Fruit fly (Drosophila melanogaster) whole organism, embryonic: ENCODE data around the gene Myo95E.
A peak's percentile ranks its signal among the peaks of the same experiment; 100 is the strongest.

ENCODE experiments used
- Adf1 ChIP-seq: fragments of 200-800 bp; sonication (Bioruptor generic); IDR thresholded peaks from 2 replicates; pipeline ENCODE4 v1.3.6; 2022; ENCODE audit warnings: missing biosample characterization, missing genetic modification characterization
- B-H2 ChIP-seq: fragments of 200-800 bp; sonication (Bioruptor generic); optimal IDR thresholded peaks from 2 replicates; lab custom pipeline; 2018; ENCODE audit warnings: missing biosample characterization, mild to moderate bottlenecking, missing genetic modification characterization
- CG10147 ChIP-seq: fragments of 200-800 bp; sonication (Bioruptor generic); optimal IDR thresholded peaks from 2 replicates; lab custom pipeline; 2019; ENCODE audit warnings: missing biosample characterization, mild to moderate bottlenecking, missing genetic modification characterization, moderate library complexity
- CG10543 ChIP-seq: fragments of 200-800 bp; sonication (Bioruptor generic); optimal IDR thresholded peaks from 3 replicates; lab custom pipeline; 2017; ENCODE audit warnings: missing biosample characterization, mild to moderate bottlenecking, missing genetic modification characterization, moderate library complexity
- CG11085 ChIP-seq: fragments of 200-800 bp; sonication (Bioruptor generic); IDR thresholded peaks from 2 replicates; pipeline ENCODE4 v1.3.6; 2022; ENCODE audit warnings: missing biosample characterization, missing genetic modification characterization
- CG11504 ChIP-seq: fragments of 200-800 bp; sonication (Bioruptor generic); optimal IDR thresholded peaks from 3 replicates; lab custom pipeline; 2019; ENCODE audit warnings: missing biosample characterization, mild to moderate bottlenecking, missing genetic modification characterization, moderate library complexity
- CG11723 ChIP-seq: fragments of 200-800 bp; sonication (Bioruptor generic); optimal IDR thresholded peaks from 2 replicates; lab custom pipeline; 2017; ENCODE audit warnings: missing biosample characterization, mild to moderate bottlenecking, missing genetic modification characterization
- CG12155 ChIP-seq: fragments of 200-800 bp; sonication (Bioruptor generic); optimal IDR thresholded peaks from 3 replicates; lab custom pipeline; 2016; ENCODE audit warnings: missing biosample characterization, missing genetic modification characterization
- CG1233 ChIP-seq: fragments of 200-800 bp; sonication (Bioruptor generic); optimal IDR thresholded peaks from 4 replicates; lab custom pipeline; 2018; ENCODE audit warnings: missing biosample characterization, mild to moderate bottlenecking, missing genetic modification characterization
- CG12659 ChIP-seq: fragments of 200-800 bp; sonication (Bioruptor generic); optimal IDR thresholded peaks from 3 replicates; lab custom pipeline; 2017; ENCODE audit warnings: mild to moderate bottlenecking, missing biosample characterization, missing genetic modification reagents, missing genetic modification characterization
- CG13123 ChIP-seq: fragments of 200-800 bp; sonication (Bioruptor generic); optimal IDR thresholded peaks from 2 replicates; lab custom pipeline; 2016; ENCODE audit warnings: missing biosample characterization, missing genetic modification characterization
- CG13894 ChIP-seq: fragments of 200-800 bp; sonication (Bioruptor generic); optimal IDR thresholded peaks from 3 replicates; lab custom pipeline; 2018; ENCODE audit warnings: missing biosample characterization, mild to moderate bottlenecking, missing genetic modification characterization, moderate library complexity
- CG15514 ChIP-seq: fragments of 200-800 bp; sonication (Bioruptor generic); optimal IDR thresholded peaks from 3 replicates; lab custom pipeline; 2017; ENCODE audit warnings: missing biosample characterization, missing genetic modification characterization, mild to moderate bottlenecking, moderate library complexity, missing genetic modification reagents
- CG16863 ChIP-seq: fragments of 200-800 bp; sonication (Bioruptor generic); optimal IDR thresholded peaks from 3 replicates; lab custom pipeline; 2016; ENCODE audit warnings: missing biosample characterization, missing genetic modification characterization
- CG18764 ChIP-seq: fragments of 200-800 bp; sonication (Bioruptor generic); optimal IDR thresholded peaks from 3 replicates; lab custom pipeline; 2016; ENCODE audit warnings: missing biosample characterization, missing genetic modification characterization
- CG3163 ChIP-seq: fragments of 200-800 bp; sonication (Bioruptor generic); optimal IDR thresholded peaks from 3 replicates; lab custom pipeline; 2016; ENCODE audit warnings: missing biosample characterization, missing genetic modification characterization
- CG32767 ChIP-seq: fragments of 200-800 bp; sonication (Bioruptor generic); IDR thresholded peaks from 2 replicates; pipeline ENCODE4 v1.3.6; 2022; ENCODE audit warnings: missing biosample characterization, missing genetic modification characterization
- CG3838 ChIP-seq: fragments of 200-800 bp; sonication (Bioruptor generic); optimal IDR thresholded peaks from 3 replicates; lab custom pipeline; 2016; ENCODE audit warnings: missing biosample characterization, missing genetic modification characterization
- CG42726 ChIP-seq: fragments of 200-800 bp; sonication (Bioruptor generic); IDR thresholded peaks from 2 replicates; pipeline ENCODE4 v1.3.6; 2022; ENCODE audit warnings: missing biosample characterization, missing genetic modification characterization; ENCODE audit not compliant: partially characterized antibody
- CG43689 ChIP-seq: fragments of 200-800 bp; sonication (Bioruptor generic); IDR thresholded peaks from 2 replicates; pipeline ENCODE4 v1.3.6; 2022; ENCODE audit warnings: missing biosample characterization, missing genetic modification characterization
- CG6683 ChIP-seq: fragments of 200-800 bp; sonication (Bioruptor generic); optimal IDR thresholded peaks from 2 replicates; lab custom pipeline; 2017; ENCODE audit warnings: missing biosample characterization, mild to moderate bottlenecking, missing genetic modification characterization, missing genetic modification reagents
- CG6765 ChIP-seq: fragments of 200-800 bp; sonication (Bioruptor generic); optimal IDR thresholded peaks from 3 replicates; lab custom pipeline; 2017; ENCODE audit warnings: missing biosample characterization, mild to moderate bottlenecking, missing genetic modification characterization
- CG7372 ChIP-seq: fragments of 200-800 bp; sonication (Bioruptor generic); IDR thresholded peaks from 2 replicates; pipeline ENCODE4 v1.3.6; 2022; ENCODE audit warnings: missing biosample characterization, missing genetic modification characterization
- Dp ChIP-seq: fragments of 200-800 bp; sonication (Bioruptor generic); optimal IDR thresholded peaks from 2 replicates; lab custom pipeline; 2018; ENCODE audit warnings: missing biosample characterization, mild to moderate bottlenecking, missing genetic modification characterization, moderate library complexity
- Eip74EF ChIP-seq, 2 experiments: fragments of 200-800 bp in 1 of 2; fragments of >200 bp in 1 of 2; sonication (Bioruptor generic) in 1 of 2; optimal IDR thresholded peaks; 2 replicates each; lab custom pipeline; 2017 to 2019; ENCODE audit warnings: missing biosample characterization in 2 of 2, missing genetic modification characterization in 2 of 2, mild to moderate bottlenecking in 1 of 2, moderate library complexity in 1 of 2
- Hey ChIP-seq: fragments of 200-800 bp; sonication (Bioruptor generic); optimal IDR thresholded peaks from 3 replicates; lab custom pipeline; 2018; ENCODE audit warnings: missing biosample characterization, mild to moderate bottlenecking, missing genetic modification characterization
- HmgZ ChIP-seq: fragments of 200-800 bp; sonication (Bioruptor generic); optimal IDR thresholded peaks from 2 replicates; lab custom pipeline; 2018; ENCODE audit warnings: missing biosample characterization, mild to moderate bottlenecking, missing genetic modification characterization
- Lim3 ChIP-seq: fragments of 200-800 bp; sonication (Bioruptor generic); IDR thresholded peaks from 2 replicates; pipeline ENCODE4 v1.3.6; 2022; ENCODE audit warnings: missing biosample characterization, missing genetic modification characterization
- MBD-R2 ChIP-seq: fragments of 200-800 bp; sonication (Bioruptor generic); IDR thresholded peaks from 2 replicates; pipeline ENCODE4 v1.3.6; 2022; ENCODE audit warnings: missing biosample characterization, missing genetic modification characterization
- NfI ChIP-seq: fragments of 200-800 bp; sonication (Bioruptor generic); optimal IDR thresholded peaks from 3 replicates; lab custom pipeline; 2018; ENCODE audit warnings: missing biosample characterization, mild to moderate bottlenecking, missing genetic modification characterization, moderate library complexity
- Oli ChIP-seq: fragments of 200-800 bp; sonication (Bioruptor generic); optimal IDR thresholded peaks from 2 replicates; lab custom pipeline; 2018; ENCODE audit warnings: missing biosample characterization, mild to moderate bottlenecking, missing genetic modification characterization, moderate library complexity
- Sry-δ ChIP-seq: fragments of 200-800 bp; sonication (Bioruptor generic); optimal IDR thresholded peaks from 2 replicates; lab custom pipeline; 2016; ENCODE audit warnings: missing biosample characterization, missing genetic modification characterization
- Ssrp ChIP-seq: fragments of 200-800 bp; sonication (Bioruptor generic); optimal IDR thresholded peaks from 2 replicates; lab custom pipeline; 2018; ENCODE audit warnings: missing biosample characterization, mild to moderate bottlenecking, missing genetic modification characterization, moderate library complexity
- cad ChIP-seq: fragments of >200 bp; optimal IDR thresholded peaks from 2 replicates; lab custom pipeline; 2017; ENCODE audit warnings: missing biosample characterization, missing genetic modification characterization
- chn ChIP-seq: fragments of 200-800 bp; sonication (Bioruptor generic); optimal IDR thresholded peaks from 2 replicates; lab custom pipeline; 2016; ENCODE audit warnings: missing biosample characterization, missing genetic modification characterization
- croc ChIP-seq: fragments of 200-800 bp; sonication (Bioruptor generic); conservative IDR thresholded peaks from 3 replicates; pipeline ENCODE4 v1.3.6; 2022; ENCODE audit warnings: missing biosample characterization, missing genetic modification characterization
- dmrt11E ChIP-seq: fragments of 200-800 bp; sonication (Bioruptor generic); optimal IDR thresholded peaks from 3 replicates; lab custom pipeline; 2018; ENCODE audit warnings: missing biosample characterization, mild to moderate bottlenecking, missing genetic modification characterization, moderate library complexity
- eyg ChIP-seq: fragments of 200-800 bp; sonication (Bioruptor generic); optimal IDR thresholded peaks from 3 replicates; lab custom pipeline; 2016; ENCODE audit warnings: missing biosample characterization, missing genetic modification characterization
- klu ChIP-seq: fragments of 200-800 bp; sonication (Bioruptor generic); IDR thresholded peaks from 2 replicates; pipeline ENCODE4 v1.3.6; 2022; ENCODE audit warnings: missing biosample characterization, missing genetic modification characterization
- lbe ChIP-seq: fragments of 200-800 bp; sonication (Bioruptor generic); optimal IDR thresholded peaks from 2 replicates; lab custom pipeline; 2016; ENCODE audit warnings: missing biosample characterization, mild to moderate bottlenecking, missing genetic modification characterization
- lilli ChIP-seq: fragments of 200-800 bp; sonication (Bioruptor generic); optimal IDR thresholded peaks from 3 replicates; lab custom pipeline; 2016; ENCODE audit warnings: missing biosample characterization, missing genetic modification characterization
- maf-S ChIP-seq: fragments of 200-800 bp; sonication (Bioruptor generic); optimal IDR thresholded peaks from 2 replicates; lab custom pipeline; 2016; ENCODE audit warnings: missing biosample characterization, missing genetic modification characterization
- otp ChIP-seq: fragments of 200-800 bp; sonication (Bioruptor generic); IDR thresholded peaks from 3 replicates; pipeline ENCODE4, ENCODE4 v1.3.6; 2022; ENCODE audit warnings: missing biosample characterization, missing genetic modification characterization
- pho ChIP-seq: fragments of 200-800 bp; sonication (Bioruptor generic); optimal IDR thresholded peaks from 2 replicates; lab custom pipeline; 2016; ENCODE audit warnings: missing biosample characterization, missing genetic modification characterization
- prd ChIP-seq, 3 experiments: fragments of >200 bp in 2 of 3; fragments of 200-800 bp in 1 of 3; sonication (Bioruptor generic) in 1 of 3; optimal IDR thresholded peaks in 2 of 3; IDR thresholded peaks in 1 of 3; 2 replicates in 2 of 3; 3 replicates in 1 of 3; pipeline versions ENCODE4 v1.3.6 to Lab custom; 2017 to 2022; ENCODE audit warnings: missing biosample characterization in 1 of 3, missing genetic modification characterization in 1 of 3
- row ChIP-seq: fragments of 200-800 bp; sonication (Bioruptor generic); IDR thresholded peaks from 3 replicates; pipeline ENCODE4 v1.3.6; 2022; ENCODE audit warnings: missing biosample characterization, missing genetic modification characterization
- seq ChIP-seq: fragments of 200-800 bp; sonication (Bioruptor generic); IDR thresholded peaks from 2 replicates; pipeline ENCODE4 v1.3.6; 2022; ENCODE audit warnings: missing biosample characterization, missing genetic modification characterization
- sisA ChIP-seq: fragments of 200-800 bp; sonication (Bioruptor generic); IDR thresholded peaks from 2 replicates; pipeline ENCODE4 v1.3.6; 2022; ENCODE audit warnings: missing biosample characterization, missing genetic modification characterization
- sob ChIP-seq: fragments of 200-800 bp; sonication (Bioruptor generic); IDR thresholded peaks from 2 replicates; pipeline ENCODE4 v1.3.6; 2022; ENCODE audit warnings: missing biosample characterization, missing genetic modification characterization
- toy ChIP-seq: fragments of 200-800 bp; sonication (Bioruptor generic); IDR thresholded peaks from 2 replicates; pipeline ENCODE4 v1.3.6; 2022; ENCODE audit warnings: missing biosample characterization, missing genetic modification characterization
- trh ChIP-seq: fragments of 200-800 bp; sonication (Bioruptor generic); optimal IDR thresholded peaks from 2 replicates; lab custom pipeline; 2016; ENCODE audit warnings: missing biosample characterization, missing genetic modification characterization

The Myo95E gene

DNA sequence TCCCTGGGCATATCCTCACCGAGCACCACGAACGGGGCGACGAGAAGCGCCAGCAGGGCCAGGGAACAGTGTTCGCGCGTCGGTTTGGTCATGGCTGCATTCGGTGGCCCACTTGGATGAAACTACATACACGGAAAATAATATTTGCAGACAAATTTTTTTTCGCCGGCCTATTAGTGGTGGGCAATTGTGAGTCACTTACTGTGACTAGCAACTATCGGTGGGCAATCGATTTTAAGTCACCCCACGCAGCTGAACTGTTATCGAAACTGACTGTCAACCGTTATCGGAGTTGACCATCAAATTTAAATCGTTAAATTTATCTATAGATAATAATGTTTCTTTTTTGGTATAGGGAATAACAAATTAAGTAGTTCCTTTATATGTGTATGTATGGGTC, 8.1 kb upstream of the Myo95E start, which contains the start of gene CG5510 (continued):
- TF ChIP-seq pho (GFP tag; lab: Kevin White, UChicago) (peak; percentile 74), Oli (no peak), CG6683 (GFP tag; lab: Kevin White, UChicago) (no peak), klu (GFP tag; lab: Robert Waterston, UW) (no peak), trh (GFP tag; lab: Kevin White, UChicago) (no peak), toy (no peak), prd (optimal IDR thresholded peaks at IDR 0.05; lab: Kevin White, UChicago) (no peak), prd (GFP tag; IDR thresholded peaks at IDR 0.05; lab: Robert Waterston, UW) (peak; percentile 33; the same call in 2 of the 3 replicates), CG3163 (GFP tag; lab: Kevin White, UChicago) (peak; percentile 45), Hey (no peak), CG7372 (no peak), CG15514 (GFP tag; lab: Kevin White, UChicago) (peak; percentile 88), Eip74EF (GFP tag; optimal IDR thresholded peaks at IDR 0.05; lab: Kevin White, UChicago) (no peak), otp (GFP tag; lab: Robert Waterston, UW) (no peak), CG16863 (GFP tag; lab: Kevin White, UChicago) (no peak), CG10147 (GFP tag; lab: Kevin White, UChicago) (peak; percentile 31), seq (GFP tag; lab: Robert Waterston, UW) (no peak), sob (peak; percentile 58), row (peak; percentile 83), CG42726 (peak; percentile 96), cad (GFP tag; lab: Kevin White, UChicago) (no peak), Ssrp (tag; lab: Kevin White, UChicago) (no peak), chn (GFP tag; lab: Kevin White, UChicago) (peak; percentile 62), CG43689 (GFP tag; lab: Robert Waterston, UW) (no peak), CG1233 (no peak), sisA (peak; percentile 59), NfI (GFP tag; lab: Kevin White, UChicago) (peak; percentile 27), MBD-R2 (GFP tag; lab: Robert Waterston, UW) (peak; percentile 98), CG10543 (peak; percentile 34), croc (no peak), CG13123 (GFP tag; lab: Kevin White, UChicago) (no peak), Dp (GFP tag; lab: Kevin White, UChicago) (peak; percentile 96), CG32767 (GFP tag; lab: Robert Waterston, UW) (no peak), CG13894 (tag; lab: Kevin White, UChicago) (peak; percentile 62), CG12659 (GFP tag; lab: Kevin White, UChicago) (peak; percentile 80), eyg (GFP tag; lab: Kevin White, UChicago) (peak; percentile 39), Sry-δ (GFP tag; lab: Kevin White, UChicago) (peak; percentile 98), lbe (no peak), CG18764 (GFP tag; lab: Kevin White, UChicago) (peak; percentile 3), CG11723 (GFP tag; lab: Kevin White, UChicago) (no peak), CG3838 (GFP tag; lab: Kevin White, UChicago) (no peak), Adf1 (GFP tag; lab: Robert Waterston, UW) (peak; percentile 38; the same call in 1 of the 2 replicates), CG6765 (GFP tag; lab: Kevin White, UChicago) (no peak), lilli (GFP tag; lab: Kevin White, UChicago) (peak; percentile 70), CG11504 (tag; lab: Kevin White, UChicago) (no peak), CG11085 (GFP tag; lab: Robert Waterston, UW) (no peak; the same call in 1 of the 2 replicates), B-H2 (GFP tag; lab: Kevin White, UChicago) (peak; percentile 59), maf-S (peak; percentile 16), Lim3 (no peak), HmgZ (tag; lab: Kevin White, UChicago) (peak; percentile 86), dmrt11E (tag; lab: Kevin White, UChicago) (peak; percentile 11), CG12155 (peak; percentile 28)
